Worm (Caenorhabditis elegans): ENCODE measurements around the gene Y62F5A.10.

DNA sequence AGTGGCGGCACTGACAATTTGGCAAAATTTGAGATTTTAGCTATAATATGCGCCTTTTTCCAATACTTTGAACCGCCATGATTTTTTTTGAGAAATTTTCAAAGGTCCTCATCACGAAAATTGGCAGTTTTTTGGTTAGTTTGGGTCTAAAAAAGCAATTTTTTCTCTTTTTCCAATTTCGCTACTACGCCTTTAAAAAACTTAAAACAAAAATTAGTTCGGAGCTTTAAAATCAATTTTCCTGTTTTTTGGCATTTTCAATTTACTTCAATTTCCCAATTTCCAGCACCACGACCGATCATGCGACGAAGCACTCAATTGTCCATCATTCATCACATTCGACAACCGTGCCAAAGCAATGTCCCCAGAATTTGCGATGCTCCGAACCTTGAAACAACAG is 24.0 kb upstream of the Y62F5A.10 start, which contains the start of gene B0334.5:
- TF ChIP-seq pqm-1 (tag; optimal IDR thresholded peaks at IDR 0.05), result no peak
- no peak for TF ChIP-seq tbx-2 (tag; optimal IDR thresholded peaks at IDR 0.05)
- TF ChIP-seq elt-2 (tag; optimal IDR thresholded peaks at IDR 0.05), result no peak
- TF ChIP-seq hlh-13 (GFP tag; optimal IDR thresholded peaks at IDR 0.05), result no peak
- no peak for TF ChIP-seq ets-4 (tag; optimal IDR thresholded peaks at IDR 0.05)
- TF ChIP-seq nhr-232 (tag; optimal IDR thresholded peaks at IDR 0.05), result no peak
- no peak for TF ChIP-seq ceh-30 (tag; optimal IDR thresholded peaks at IDR 0.05)
- no peak for TF ChIP-seq pag-3 (tag; optimal IDR thresholded peaks at IDR 0.05; ENCODE audit: borderline replicate concordance)
- no peak for TF ChIP-seq syd-9 (tag; optimal IDR thresholded peaks at IDR 0.05)
- no peak for TF ChIP-seq nhr-11 (tag; optimal IDR thresholded peaks at IDR 0.05)
- no peak for TF ChIP-seq F13H6.1 (tag; optimal IDR thresholded peaks at IDR 0.05)
- no peak for TF ChIP-seq che-1 (tag; optimal IDR thresholded peaks at IDR 0.05)

All from whole organism, late embryonic.